Fruit fly (Drosophila melanogaster) whole organism, wandering third instar larva: Measurements from ENCODE around the gene RpS10b.

Experiments used
- Abd-B ChIP-seq: fragments of >200 bp; optimal IDR thresholded peaks from 2 replicates; lab custom pipeline; 2017; ENCODE audit warnings: missing biosample characterization, missing genetic modification characterization
- CG9705 ChIP-seq: fragments of 200-800 bp; sonication (Bioruptor generic); optimal IDR thresholded peaks from 2 replicates; lab custom pipeline; 2018; ENCODE audit warnings: missing biosample characterization, mild to moderate bottlenecking, missing genetic modification characterization
- CrebA ChIP-seq: fragments of 200-800 bp; sonication (Bioruptor generic); optimal IDR thresholded peaks from 2 replicates; lab custom pipeline; 2016; ENCODE audit warnings: missing biosample characterization, mild to moderate bottlenecking, missing genetic modification characterization, borderline replicate concordance
- Dfd ChIP-seq: fragments of >200 bp; optimal IDR thresholded peaks from 2 replicates; lab custom pipeline; 2017; ENCODE audit warnings: missing biosample characterization, missing genetic modification characterization
- Dif ChIP-seq: fragments of 200-275, 200-300 bp; sonication (Bioruptor generic); optimal IDR thresholded peaks from 2 replicates; lab custom pipeline; 2018; ENCODE audit warnings: missing biosample characterization, missing genetic modification characterization; ENCODE audit not compliant: partially characterized antibody
- Hnf4 ChIP-seq: fragments of 200-800 bp; sonication (Bioruptor generic); optimal IDR thresholded peaks from 2 replicates; lab custom pipeline; 2016; ENCODE audit warnings: missing biosample characterization, mild to moderate bottlenecking, missing genetic modification characterization
- Hr78 ChIP-seq: fragments of >200 bp; optimal IDR thresholded peaks from 2 replicates; lab custom pipeline; 2017; ENCODE audit warnings: missing biosample characterization, missing genetic modification characterization
- Vsx2 ChIP-seq: fragments of 200-300, 225-300 bp; sonication (Bioruptor generic); optimal IDR thresholded peaks from 2 replicates; lab custom pipeline; 2018; ENCODE audit warnings: missing biosample characterization, missing genetic modification characterization; ENCODE audit not compliant: partially characterized antibody
- br ChIP-seq: fragments of 200-800 bp; sonication (Bioruptor generic); optimal IDR thresholded peaks from 2 replicates; lab custom pipeline; 2016; ENCODE audit warnings: missing biosample characterization, missing genetic modification characterization
- dmrt93B ChIP-seq: fragments of 200-800 bp; sonication (Bioruptor generic); optimal IDR thresholded peaks from 2 replicates; lab custom pipeline; 2018; ENCODE audit warnings: missing biosample characterization, mild to moderate bottlenecking, missing genetic modification characterization
- ey ChIP-seq: fragments of 200-800 bp; sonication (Bioruptor generic); optimal IDR thresholded peaks from 2 replicates; lab custom pipeline; 2016; ENCODE audit warnings: missing biosample characterization, missing genetic modification characterization
- psq ChIP-seq: fragments of 200-800 bp; sonication (Bioruptor generic); optimal IDR thresholded peaks from 3 replicates; lab custom pipeline; 2017; ENCODE audit warnings: missing biosample characterization, mild to moderate bottlenecking, missing genetic modification characterization, moderate library complexity

DNA sequence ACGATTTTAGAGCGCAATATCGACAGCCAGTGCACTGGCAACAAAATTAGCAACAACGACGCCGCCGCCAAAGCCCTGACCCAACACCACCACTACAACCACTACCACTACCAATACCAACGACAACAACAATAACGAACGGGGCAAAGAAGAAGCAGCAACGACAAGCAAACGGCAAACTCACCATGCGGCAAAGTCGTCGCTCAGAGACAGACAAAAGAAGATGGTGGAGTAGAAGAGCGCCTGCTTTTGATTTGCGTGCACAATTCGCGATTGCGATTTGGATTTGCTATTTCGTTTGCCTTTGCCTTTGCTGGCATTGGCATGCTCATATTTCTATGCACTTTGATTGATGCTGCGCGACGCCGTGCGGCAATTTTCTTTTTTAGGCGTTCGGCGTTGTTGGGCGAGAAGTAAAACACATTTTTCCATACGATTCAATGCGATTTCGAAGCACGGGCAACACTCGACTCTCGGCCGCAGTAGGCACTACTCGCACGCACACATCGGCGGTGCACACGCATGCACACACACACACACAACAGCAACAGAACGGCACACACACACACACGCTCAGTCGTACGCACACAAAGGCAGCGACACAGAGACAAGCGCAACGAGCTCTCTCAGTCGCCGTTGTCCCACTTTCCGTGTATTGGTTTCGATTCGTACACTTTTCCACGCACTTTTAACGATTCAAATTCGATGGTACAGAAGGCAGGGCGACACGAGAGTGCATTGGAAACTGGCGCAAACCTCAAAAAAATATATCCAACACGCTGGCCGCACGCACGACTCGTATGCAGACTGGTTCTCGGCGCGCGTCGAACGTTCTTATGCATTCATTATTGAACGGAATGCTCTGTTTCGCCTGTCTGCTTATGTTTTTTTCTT, 39.9 kb downstream of the RpS10b start:
- TF ChIP-seq Hnf4 = no peak
- peak; percentile 61 for TF ChIP-seq Abd-B (GFP tag; lab: Kevin White, UChicago)
- no peak for TF ChIP-seq CrebA
- no peak for TF ChIP-seq psq
- TF ChIP-seq ey (GFP tag; lab: Kevin White, UChicago) = no peak
- TF ChIP-seq dmrt93B (GFP tag; lab: Kevin White, UChicago) = no peak
- peak; percentile 15 for TF ChIP-seq Dif (GFP tag; lab: Kevin White, UChicago)
- no peak for TF ChIP-seq CG9705
- no peak for TF ChIP-seq Dfd (GFP tag; lab: Kevin White, UChicago)
- TF ChIP-seq Hr78 (GFP tag; lab: Kevin White, UChicago) = no peak
- no peak for TF ChIP-seq br (GFP tag; lab: Kevin White, UChicago)
- no peak for TF ChIP-seq Vsx2 (GFP tag; lab: Kevin White, UChicago)
